Worm (Caenorhabditis elegans): ENCODE data around the gene mrps-18.C.

DNA sequence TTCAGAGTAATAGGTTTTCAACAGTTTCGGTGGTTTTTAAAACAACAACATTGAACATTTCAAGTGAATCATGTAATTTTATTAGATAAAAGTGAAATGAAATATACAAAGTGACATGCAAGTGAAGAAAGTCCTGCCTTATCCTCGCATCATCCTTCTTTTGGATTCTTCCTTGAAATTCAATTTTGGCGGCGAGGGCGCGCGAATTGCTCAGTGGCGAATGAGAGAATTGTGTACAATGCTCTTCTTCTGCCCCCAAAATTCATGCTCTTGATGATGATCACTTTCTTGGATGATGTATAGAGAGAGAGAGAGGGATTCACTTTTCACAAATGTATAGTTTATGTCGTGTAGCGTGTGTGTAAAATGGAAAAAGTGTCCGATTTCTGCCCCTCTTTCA is 26.3 kb upstream of the mrps-18.C start:
- TF ChIP-seq mdl-1 (tag; optimal IDR thresholded peaks at IDR 0.05): no peak
- TF ChIP-seq nhr-237 (tag; optimal IDR thresholded peaks at IDR 0.05): no peak
- no peak for TF ChIP-seq unc-39 (tag; optimal IDR thresholded peaks at IDR 0.05)
- no peak for TF ChIP-seq nhr-25 (tag; optimal IDR thresholded peaks at IDR 0.05; ENCODE audit: borderline replicate concordance, insufficient read depth)
- no peak for TF ChIP-seq ceh-82 (tag; optimal IDR thresholded peaks at IDR 0.05)
- no peak for TF ChIP-seq nhr-11 (tag; optimal IDR thresholded peaks at IDR 0.05)
- no peak for TF ChIP-seq ztf-11 (tag; optimal IDR thresholded peaks at IDR 0.05)
- TF ChIP-seq pha-4 (GFP tag; IDR thresholded peaks at IDR 0.05): no peak
- no peak for TF ChIP-seq pha-4 (tag; optimal IDR thresholded peaks at IDR 0.05)
- no peak for TF ChIP-seq saeg-2 (GFP tag; IDR thresholded peaks at IDR 0.05)
- TF ChIP-seq attf-4 (tag; optimal IDR thresholded peaks at IDR 0.05): no peak
- TF ChIP-seq fkh-10 (GFP tag; optimal IDR thresholded peaks at IDR 0.05): peak; percentile 69
- TF ChIP-seq F49E8.2 (tag; optimal IDR thresholded peaks at IDR 0.05; ENCODE audit: borderline replicate concordance): no peak
- no peak for TF ChIP-seq dve-1 (tag; optimal IDR thresholded peaks at IDR 0.05; ENCODE audit: insufficient read depth)

Data from whole organism, L4 larva.